Worm (Caenorhabditis elegans): ENCODE measurements around the gene mrps-23.

mrps-23 gene

DNA sequence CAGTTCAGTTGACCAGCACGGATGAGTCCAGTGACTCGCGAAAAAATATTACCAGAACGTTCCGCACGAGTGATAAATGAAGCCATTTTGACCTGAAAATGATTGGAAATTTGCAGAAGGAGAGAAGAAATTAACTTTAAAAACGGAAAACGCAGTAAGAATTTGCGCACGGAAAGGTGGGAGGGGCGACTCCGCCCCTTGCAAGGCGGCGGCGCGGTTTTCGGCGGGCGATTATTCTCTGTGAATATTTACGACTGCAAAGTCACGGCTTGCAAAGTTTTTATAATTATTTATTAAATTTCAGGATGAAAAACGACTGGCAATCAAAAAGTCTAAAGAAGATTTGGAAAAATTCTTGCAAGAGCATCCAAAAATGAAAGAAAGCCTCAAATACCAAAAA, at the start of gene mrps-23:
Gene mrps-23 (minus strand): TSS at position 92 of the 400 bp plus-strand sequence.
- TF ChIP-seq tab-1 (GFP tag; IDR thresholded peaks at IDR 0.05) (no peak), flt-1 (GFP tag; IDR thresholded peaks at IDR 0.05) (peak; percentile 49), ztf-23 (GFP tag; IDR thresholded peaks at IDR 0.05) (0 out of 2 replicates have a peak, but pooled peaks have one; percentile 62)

DNA sequence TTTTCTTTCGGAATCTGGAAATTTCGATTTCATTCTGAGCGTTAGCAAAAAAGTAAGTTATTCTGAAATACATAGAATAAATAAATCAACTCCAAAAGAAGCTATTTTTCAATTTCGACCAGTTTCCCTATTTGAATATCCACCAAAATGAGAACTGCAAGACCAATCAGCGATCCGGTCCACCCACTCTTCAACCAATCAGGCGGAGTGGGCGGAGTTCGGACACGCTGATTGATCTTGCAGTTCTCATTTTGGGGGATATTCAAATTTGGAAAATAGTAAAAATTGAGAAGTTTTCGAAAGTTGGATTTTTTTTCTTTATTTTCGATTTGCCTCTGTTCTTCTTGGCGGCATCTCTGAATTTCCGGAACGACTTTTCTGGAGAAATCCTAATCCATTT, 47.4 kb upstream of the mrps-23 start:
- TF ChIP-seq ztf-23 (GFP tag; IDR thresholded peaks at IDR 0.05): no peak
- no peak for TF ChIP-seq cog-1 (tag; optimal IDR thresholded peaks at IDR 0.05)
- TF ChIP-seq flt-1 (GFP tag; IDR thresholded peaks at IDR 0.05): no peak
- TF ChIP-seq ref-1 (GFP tag; conservative IDR thresholded peaks at IDR 0.05): no peak
- no peak for TF ChIP-seq med-1 (GFP tag; optimal IDR thresholded peaks at IDR 0.05; ENCODE audit: insufficient read depth)
- TF ChIP-seq ztf-29 (GFP tag; IDR thresholded peaks at IDR 0.05): no peak
- no peak for TF ChIP-seq T22C8.4 (GFP tag; IDR thresholded peaks at IDR 0.05)
- no peak for TF ChIP-seq klf-2 (GFP tag; conservative IDR thresholded peaks at IDR 0.05)
- TF ChIP-seq tab-1 (GFP tag; IDR thresholded peaks at IDR 0.05): no peak

- no peak for TF ChIP-seq med-1 (GFP tag; optimal IDR thresholded peaks at IDR 0.05; ENCODE audit: insufficient read depth)
- no peak for TF ChIP-seq cog-1 (tag; optimal IDR thresholded peaks at IDR 0.05)
- no peak for TF ChIP-seq klf-2 (GFP tag; conservative IDR thresholded peaks at IDR 0.05)
- no peak for TF ChIP-seq tab-1 (GFP tag; IDR thresholded peaks at IDR 0.05)
- no peak for TF ChIP-seq ztf-23 (GFP tag; IDR thresholded peaks at IDR 0.05)
- TF ChIP-seq ref-1 (GFP tag; conservative IDR thresholded peaks at IDR 0.05): no peak
- TF ChIP-seq flt-1 (GFP tag; IDR thresholded peaks at IDR 0.05): no peak
- TF ChIP-seq T22C8.4 (GFP tag; IDR thresholded peaks at IDR 0.05): no peak
- TF ChIP-seq ztf-29 (GFP tag; IDR thresholded peaks at IDR 0.05): no peak
Measured at ce11 chrIII:9568451-9568850, 45.0 kb upstream of the mrps-23 start, which contains the start of gene C48B4.13. Gene C48B4.13 (plus strand): TSS chrIII:9568751.

DNA sequence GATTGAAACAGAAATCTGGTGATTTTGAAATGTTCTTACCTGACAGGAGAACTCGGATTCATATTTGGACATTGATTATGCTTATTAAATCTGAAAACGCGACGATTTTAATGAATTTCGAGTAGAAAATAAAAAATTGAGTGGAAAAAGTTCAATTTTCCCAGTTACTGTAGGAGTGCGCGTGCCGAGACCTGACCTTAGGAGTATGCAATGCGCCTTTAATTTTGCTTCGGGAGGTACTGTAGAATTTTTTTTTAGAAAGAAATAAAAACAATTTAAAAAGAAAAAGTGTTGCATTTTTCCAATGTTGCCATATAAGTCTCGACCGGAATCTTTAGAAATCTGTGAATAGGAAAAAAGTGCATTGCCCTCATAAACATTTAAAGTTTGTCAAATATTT, 42.5 kb upstream of the mrps-23 start, which contains the start of gene C48B4.11:
Gene C48B4.11 (minus strand): TSS at position 143 of the 400 bp plus-strand sequence.
- no peak for TF ChIP-seq ztf-23 (GFP tag; IDR thresholded peaks at IDR 0.05)

DNA sequence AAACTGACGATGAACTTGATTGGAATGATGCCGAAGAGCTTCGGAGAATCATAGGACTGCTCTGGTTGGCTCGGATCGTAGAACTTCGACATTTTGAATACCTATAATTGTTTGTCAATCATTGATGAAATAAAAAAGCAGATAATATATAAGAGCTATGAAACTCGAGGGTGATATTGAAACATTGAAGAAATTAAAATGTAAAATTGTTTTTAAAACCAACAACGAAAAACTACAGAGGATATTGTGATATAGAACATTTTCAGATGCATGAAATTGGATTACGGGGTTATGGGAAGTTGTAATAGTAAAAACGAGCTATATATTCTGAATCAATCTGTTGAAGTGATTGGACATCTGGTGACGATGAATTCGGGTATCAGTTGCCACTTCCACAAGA, 40.9 kb upstream of the mrps-23 start, which contains the start of gene C48B4.10:
Gene C48B4.10 (minus strand): TSS at position 101 of the 400 bp plus-strand sequence.
- TF ChIP-seq med-1 (GFP tag; optimal IDR thresholded peaks at IDR 0.05; ENCODE audit: insufficient read depth) (no peak), tab-1 (GFP tag; IDR thresholded peaks at IDR 0.05) (no peak), ztf-29 (GFP tag; IDR thresholded peaks at IDR 0.05) (no peak), ref-1 (GFP tag; conservative IDR thresholded peaks at IDR 0.05) (no peak), ztf-23 (GFP tag; IDR thresholded peaks at IDR 0.05) (no peak), cog-1 (tag; optimal IDR thresholded peaks at IDR 0.05) (no peak), T22C8.4 (GFP tag; IDR thresholded peaks at IDR 0.05) (no peak), flt-1 (GFP tag; IDR thresholded peaks at IDR 0.05) (no peak), klf-2 (GFP tag; conservative IDR thresholded peaks at IDR 0.05) (no peak)

DNA sequence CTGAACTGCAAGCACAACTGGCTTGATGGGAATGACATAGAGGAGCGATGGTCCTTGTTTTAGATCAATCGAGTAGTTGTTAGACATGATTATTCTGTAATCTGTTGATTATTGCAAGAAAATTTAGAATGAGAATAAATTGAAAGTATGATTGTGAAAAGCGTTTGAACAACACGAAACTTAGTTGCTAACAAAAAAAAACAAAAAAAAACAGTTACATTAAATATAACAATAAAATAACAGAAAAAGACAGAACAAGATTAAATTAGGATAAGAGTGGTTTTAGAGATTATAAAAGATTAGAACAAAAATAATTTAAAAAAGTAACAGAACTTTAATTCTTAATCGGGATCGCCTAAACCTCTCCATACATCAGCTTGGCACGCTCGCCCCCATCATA, 39.8 kb upstream of the mrps-23 start, which contains the start of gene C48B4.9:
Gene C48B4.9 (minus strand): TSS at position 101 of the 400 bp plus-strand sequence.
- TF ChIP-seq cog-1 (tag; optimal IDR thresholded peaks at IDR 0.05) (no peak), klf-2 (GFP tag; conservative IDR thresholded peaks at IDR 0.05) (no peak), med-1 (GFP tag; optimal IDR thresholded peaks at IDR 0.05; ENCODE audit: insufficient read depth) (no peak), flt-1 (GFP tag; IDR thresholded peaks at IDR 0.05) (no peak), T22C8.4 (GFP tag; IDR thresholded peaks at IDR 0.05) (no peak), ztf-29 (GFP tag; IDR thresholded peaks at IDR 0.05) (no peak), ref-1 (GFP tag; conservative IDR thresholded peaks at IDR 0.05) (no peak), ztf-23 (GFP tag; IDR thresholded peaks at IDR 0.05) (no peak), tab-1 (GFP tag; IDR thresholded peaks at IDR 0.05) (no peak)

DNA sequence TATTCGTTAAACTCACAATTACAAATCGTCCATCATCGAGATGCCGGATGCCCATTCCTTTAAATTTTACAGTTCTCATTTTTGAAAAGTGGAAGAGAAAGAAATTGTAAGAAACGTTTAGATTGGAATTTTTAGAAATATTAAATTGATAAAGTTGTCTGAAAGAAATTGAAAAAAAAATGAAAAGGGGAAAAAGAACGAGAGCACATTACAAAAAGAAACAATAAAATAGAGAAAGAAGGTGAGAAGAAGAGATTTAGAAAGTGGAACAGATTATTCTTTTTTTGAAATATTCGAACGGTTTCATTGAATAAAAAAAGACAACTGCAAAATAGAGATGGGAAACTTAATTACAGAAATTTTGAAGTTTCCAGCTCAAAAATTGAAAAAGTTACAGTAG, 37.7 kb upstream of the mrps-23 start, which contains the start of gene C48B4.8:
Gene C48B4.8 (minus strand): TSS at position 101 of the 400 bp plus-strand sequence.
- no peak for TF ChIP-seq T22C8.4 (GFP tag; IDR thresholded peaks at IDR 0.05)
- TF ChIP-seq cog-1 (tag; optimal IDR thresholded peaks at IDR 0.05): no peak
- TF ChIP-seq ztf-29 (GFP tag; IDR thresholded peaks at IDR 0.05): no peak
- no peak for TF ChIP-seq flt-1 (GFP tag; IDR thresholded peaks at IDR 0.05)
- no peak for TF ChIP-seq ztf-23 (GFP tag; IDR thresholded peaks at IDR 0.05)
- TF ChIP-seq tab-1 (GFP tag; IDR thresholded peaks at IDR 0.05): no peak
- TF ChIP-seq klf-2 (GFP tag; conservative IDR thresholded peaks at IDR 0.05): no peak
- TF ChIP-seq med-1 (GFP tag; optimal IDR thresholded peaks at IDR 0.05; ENCODE audit: insufficient read depth): no peak
- no peak for TF ChIP-seq ref-1 (GFP tag; conservative IDR thresholded peaks at IDR 0.05)

DNA sequence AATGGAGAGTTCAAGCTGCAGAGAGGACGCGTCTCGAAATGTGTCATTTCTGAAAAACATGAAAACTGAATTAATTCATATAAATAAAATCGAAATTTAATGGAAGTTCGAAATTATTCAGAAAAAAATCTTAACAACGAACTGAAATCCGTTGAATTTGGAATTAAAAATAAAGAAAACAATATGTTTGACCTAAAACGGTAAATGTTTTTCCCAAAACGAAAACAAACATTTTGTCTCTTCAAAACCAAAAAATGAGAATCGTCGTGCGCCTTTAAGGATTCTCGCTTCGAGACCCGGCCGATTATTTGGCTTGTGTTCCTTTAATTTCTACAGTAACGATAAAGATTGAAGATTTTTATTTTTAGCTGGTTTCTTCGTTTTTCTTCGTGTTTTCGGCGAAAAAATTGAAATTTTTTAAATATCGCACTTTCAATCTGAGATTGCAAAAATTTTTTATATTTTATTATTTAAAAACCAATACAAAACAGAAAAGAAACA, 36.0 kb upstream of the mrps-23 start, which contains the start of gene C48B4.7:
Gene C48B4.7 (minus strand): TSS at position 51 of the 501 bp plus-strand sequence.
- TF ChIP-seq ztf-29 (GFP tag; IDR thresholded peaks at IDR 0.05) (no peak), T22C8.4 (GFP tag; IDR thresholded peaks at IDR 0.05) (no peak), ref-1 (GFP tag; conservative IDR thresholded peaks at IDR 0.05) (no peak), flt-1 (GFP tag; IDR thresholded peaks at IDR 0.05) (no peak), klf-2 (GFP tag; conservative IDR thresholded peaks at IDR 0.05) (no peak), med-1 (GFP tag; optimal IDR thresholded peaks at IDR 0.05; ENCODE audit: insufficient read depth) (no peak), tab-1 (GFP tag; IDR thresholded peaks at IDR 0.05) (no peak), ztf-23 (GFP tag; IDR thresholded peaks at IDR 0.05) (no peak), cog-1 (tag; optimal IDR thresholded peaks at IDR 0.05) (no peak)

DNA sequence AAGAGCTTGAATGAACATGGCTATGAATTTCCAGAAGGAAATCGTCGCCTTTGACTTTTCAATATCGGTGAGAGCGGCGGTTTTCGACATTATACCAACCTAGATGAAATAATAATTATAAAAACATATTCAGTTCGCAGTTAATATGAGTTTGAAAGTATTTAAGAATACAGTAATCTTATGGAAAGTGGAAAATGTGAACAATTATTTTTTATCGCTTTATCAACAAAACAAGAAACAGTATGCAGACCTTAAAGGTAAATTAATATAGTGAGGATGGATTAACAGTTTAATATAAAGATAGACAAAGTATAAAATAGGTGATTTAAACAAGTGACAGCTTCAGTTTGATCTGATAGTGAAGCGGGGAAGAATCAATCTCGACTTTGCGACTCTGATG, 35.0 kb upstream of the mrps-23 start, which contains the start of gene C48B4.6:
Gene C48B4.6 (minus strand): TSS at position 101 of the 400 bp plus-strand sequence.
- no peak for TF ChIP-seq ztf-23 (GFP tag; IDR thresholded peaks at IDR 0.05)
- no peak for TF ChIP-seq tab-1 (GFP tag; IDR thresholded peaks at IDR 0.05)
- TF ChIP-seq T22C8.4 (GFP tag; IDR thresholded peaks at IDR 0.05): no peak
- no peak for TF ChIP-seq klf-2 (GFP tag; conservative IDR thresholded peaks at IDR 0.05)
- no peak for TF ChIP-seq ztf-29 (GFP tag; IDR thresholded peaks at IDR 0.05)

ce11 chrIII:9556300-9556699, 32.8 kb upstream of the mrps-23 start, which contains the start of gene ZK1098.11:
Gene ZK1098.11 (plus strand): TSS chrIII:9556600.
- no peak for TF ChIP-seq med-1 (GFP tag; optimal IDR thresholded peaks at IDR 0.05; ENCODE audit: insufficient read depth)
- TF ChIP-seq cog-1 (tag; optimal IDR thresholded peaks at IDR 0.05): no peak
- TF ChIP-seq T22C8.4 (GFP tag; IDR thresholded peaks at IDR 0.05): no peak
- no peak for TF ChIP-seq klf-2 (GFP tag; conservative IDR thresholded peaks at IDR 0.05)
- no peak for TF ChIP-seq tab-1 (GFP tag; IDR thresholded peaks at IDR 0.05)
- TF ChIP-seq ztf-29 (GFP tag; IDR thresholded peaks at IDR 0.05): no peak
- TF ChIP-seq ztf-23 (GFP tag; IDR thresholded peaks at IDR 0.05): no peak
- TF ChIP-seq ref-1 (GFP tag; conservative IDR thresholded peaks at IDR 0.05): no peak
- TF ChIP-seq flt-1 (GFP tag; IDR thresholded peaks at IDR 0.05): no peak

All from whole organism, midembryonic.